Worm (Caenorhabditis elegans) whole organism, young adult: ENCODE data around the gene ugt-61.

ENCODE experiments used
- B0019.2 ChIP-seq: fragments of 200-800 bp; sonication (Bioruptor generic); conservative IDR thresholded peaks from 2 replicates; pipeline ENCODE4 v1.3.6; 2022; ENCODE audit warnings: missing genetic modification reagents, missing genetic modification characterization, missing compliant biosample characterization
- B0035.1 ChIP-seq: sonication (generic microtip); optimal IDR thresholded peaks from 2 replicates; lab custom pipeline; 2016; ENCODE audit warnings: missing genetic modification characterization, mild to moderate bottlenecking, missing compliant biosample characterization, missing genotype, missing genetic modification reagents
- B0336.3 ChIP-seq: fragments of 200-800 bp; sonication (Bioruptor generic); IDR thresholded peaks from 2 replicates; pipeline ENCODE4 v1.3.6; 2022; ENCODE audit warnings: missing genetic modification characterization, missing compliant biosample characterization
- F33H1.4 ChIP-seq: fragments of 200-800 bp; sonication (Bioruptor generic); IDR thresholded peaks from 2 replicates; pipeline ENCODE4 v1.3.6; 2022; ENCODE audit warnings: missing genetic modification reagents, missing genetic modification characterization, missing compliant biosample characterization
- F39B2.1 ChIP-seq: fragments of 200-800 bp; sonication (Bioruptor generic); IDR thresholded peaks from 2 replicates; pipeline ENCODE4 v1.3.6; 2022; ENCODE audit warnings: missing genetic modification reagents, missing genetic modification characterization, missing compliant biosample characterization
- F49E8.2 ChIP-seq: sonication (generic microtip); optimal IDR thresholded peaks from 3 replicates; lab custom pipeline; 2017; ENCODE audit warnings: missing genetic modification characterization, mild to moderate bottlenecking, missing compliant biosample characterization, antibody characterized with exemption, moderate library complexity; ENCODE audit not compliant: insufficient read depth
- T07F8.4 ChIP-seq: sonication (generic microtip); optimal IDR thresholded peaks from 2 replicates; lab custom pipeline; 2016; ENCODE audit warnings: mild to moderate bottlenecking, missing genetic modification characterization, moderate library complexity, missing compliant biosample characterization
- Y53F4B.3 ChIP-seq: fragments of 200-800 bp; sonication (Bioruptor generic); IDR thresholded peaks from 2 replicates; pipeline ENCODE4 v1.3.6; 2022; ENCODE audit warnings: missing genetic modification reagents, missing genetic modification characterization, missing compliant biosample characterization
- Y95B8A.8 ChIP-seq: fragments of 200-800 bp; sonication (Bioruptor generic); IDR thresholded peaks from 2 replicates; pipeline ENCODE4 v1.3.6; 2022; ENCODE audit warnings: missing genetic modification reagents, missing genetic modification characterization, missing compliant biosample characterization
- ZK185.1 ChIP-seq: sonication (generic microtip); optimal IDR thresholded peaks from 2 replicates; lab custom pipeline; 2016; ENCODE audit warnings: mild to moderate bottlenecking, missing genetic modification characterization, missing compliant biosample characterization; ENCODE audit not compliant: poor library complexity, severe bottlenecking
- ama-1 ChIP-seq, 3 experiments: fragments of 150-350 bp in 1 of 3; sonication (generic microtip) in 2 of 3; optimal IDR thresholded peaks; 2 replicates each; lab custom pipeline; 2014 to 2018; ENCODE audit warnings: missing biosample characterization in 2 of 3, missing genetic modification characterization in 2 of 3, missing genetic modification reagents in 2 of 3
- athp-1 ChIP-seq: sonication (generic microtip); optimal IDR thresholded peaks from 2 replicates; lab custom pipeline; 2017; ENCODE audit warnings: mild to moderate bottlenecking, missing genetic modification characterization, missing compliant biosample characterization
- bed-2 ChIP-seq: fragments of 200-800 bp; sonication (Bioruptor generic); IDR thresholded peaks from 2 replicates; pipeline ENCODE4 v1.3.6; 2022; ENCODE audit warnings: missing genetic modification reagents, missing genetic modification characterization, missing compliant biosample characterization
- ceh-100 ChIP-seq: fragments of 200-800 bp; sonication (Bioruptor generic); IDR thresholded peaks from 2 replicates; pipeline ENCODE4 v1.3.6; 2022; ENCODE audit warnings: missing genetic modification reagents, missing genetic modification characterization, missing compliant biosample characterization
- egl-18 ChIP-seq: fragments of 200-800 bp; sonication (Bioruptor generic); IDR thresholded peaks from 2 replicates; pipeline ENCODE4 v1.3.6; 2022; ENCODE audit warnings: missing genetic modification reagents, missing genetic modification characterization, missing compliant biosample characterization
- hsf-1 ChIP-seq: fragments of 200-800 bp; sonication (Bioruptor generic); IDR thresholded peaks from 2 replicates; pipeline ENCODE4 v1.3.6; 2022; ENCODE audit warnings: missing genetic modification reagents, missing genetic modification characterization, missing compliant biosample characterization
- let-526 ChIP-seq: fragments of 200-800 bp; sonication (Bioruptor generic); IDR thresholded peaks from 2 replicates; pipeline ENCODE4 v1.3.6; 2022; ENCODE audit warnings: missing genetic modification reagents, missing genetic modification characterization, missing compliant biosample characterization
- let-607 ChIP-seq, 2 experiments: fragments of 200-800 bp in 1 of 2; sonication (Bioruptor generic) in 1 of 2; sonication (generic microtip) in 1 of 2; optimal IDR thresholded peaks; 2 replicates each; lab custom pipeline; 2016 to 2018; ENCODE audit warnings: mild to moderate bottlenecking in 2 of 2, missing compliant biosample characterization in 2 of 2, missing genetic modification characterization in 2 of 2, moderate library complexity in 2 of 2, missing genotype in 1 of 2
- mcd-1 ChIP-seq: fragments of 200-800 bp; sonication (Bioruptor generic); IDR thresholded peaks from 2 replicates; pipeline ENCODE4 v1.3.6; 2022; ENCODE audit warnings: missing genetic modification reagents, missing genetic modification characterization, missing compliant biosample characterization
- mes-4 ChIP-seq: sonication (generic microtip); optimal IDR thresholded peaks from 2 replicates; lab custom pipeline; 2016; ENCODE audit warnings: missing genotype, missing genetic modification characterization, missing compliant biosample characterization
- mxl-1 ChIP-seq: sonication (generic microtip); optimal IDR thresholded peaks from 2 replicates; lab custom pipeline; 2016; ENCODE audit warnings: missing genetic modification characterization, missing compliant biosample characterization
- nhr-120 ChIP-seq: fragments of 200-800 bp; sonication (Bioruptor generic); IDR thresholded peaks from 2 replicates; pipeline ENCODE4 v1.3.6; 2022; ENCODE audit warnings: missing genetic modification characterization, missing compliant biosample characterization
- nhr-80 ChIP-seq: sonication (generic microtip); optimal IDR thresholded peaks from 2 replicates; lab custom pipeline; 2016; ENCODE audit warnings: missing genetic modification characterization, missing compliant biosample characterization
- pbrm-1 ChIP-seq: fragments of 200-800 bp; sonication (Bioruptor generic); IDR thresholded peaks from 2 replicates; pipeline ENCODE4 v1.3.6; 2022; ENCODE audit warnings: missing genetic modification reagents, missing genetic modification characterization, missing compliant biosample characterization
- pha-4 ChIP-seq: fragments of 150-350 bp; sonication (generic microtip); optimal IDR thresholded peaks from 2 replicates; lab custom pipeline; 2014; ENCODE audit warnings: missing biosample characterization, missing genetic modification reagents, missing genetic modification characterization
- somi-1 ChIP-seq: fragments of 200-800 bp; sonication (Bioruptor generic); optimal IDR thresholded peaks from 2 replicates; lab custom pipeline; 2018; ENCODE audit warnings: mild to moderate bottlenecking, missing genetic modification characterization, missing compliant biosample characterization
- tbp1 ChIP-seq: fragments of 200-800 bp; sonication (Bioruptor generic); optimal IDR thresholded peaks from 2 replicates; lab custom pipeline; 2018; ENCODE audit warnings: mild to moderate bottlenecking, missing genetic modification characterization, missing compliant biosample characterization
- unc-62 ChIP-seq: fragments of 150-350 bp; optimal IDR thresholded peaks from 2 replicates; lab custom pipeline; 2014; ENCODE audit warnings: missing biosample characterization, missing genetic modification reagents, missing genetic modification characterization
- zfh-2 ChIP-seq: fragments of 200-800 bp; sonication (Bioruptor generic); conservative IDR thresholded peaks from 2 replicates; pipeline ENCODE4 v1.3.6; 2022; ENCODE audit warnings: missing genetic modification reagents, missing genetic modification characterization, missing compliant biosample characterization
- zim-3 ChIP-seq: sonication (generic microtip); optimal IDR thresholded peaks from 2 replicates; lab custom pipeline; 2017; ENCODE audit warnings: mild to moderate bottlenecking, missing genetic modification characterization, moderate library complexity, missing compliant biosample characterization
- ztf-22 ChIP-seq: fragments of 200-800 bp; sonication (Bioruptor generic); optimal IDR thresholded peaks from 2 replicates; lab custom pipeline; 2018; ENCODE audit warnings: mild to moderate bottlenecking, missing genetic modification characterization, moderate library complexity, missing compliant biosample characterization
- ztf-26 ChIP-seq: sonication (generic microtip); optimal IDR thresholded peaks from 2 replicates; lab custom pipeline; 2017; ENCODE audit warnings: missing genetic modification characterization, missing compliant biosample characterization
- ztf-3 ChIP-seq: fragments of 200-800 bp; sonication (Bioruptor generic); optimal IDR thresholded peaks from 2 replicates; lab custom pipeline; 2018; ENCODE audit warnings: mild to moderate bottlenecking, missing genetic modification characterization, missing compliant biosample characterization

ugt-61 gene

ce11 chrV:4710464-4710863, 31.8 kb upstream of the ugt-61 start, which contains the start of gene oac-24:
Gene oac-24, plus strand, starts transcription at chrV:4710764.
- TF ChIP-seq F39B2.1 (GFP tag; lab: Robert Waterston, UW) (no peak), Y95B8A.8 (GFP tag; lab: Robert Waterston, UW) (no peak), pbrm-1 (GFP tag; lab: Robert Waterston, UW) (no peak), ztf-22 (GFP tag; lab: Kevin White, UChicago) (no peak), Y53F4B.3 (GFP tag; lab: Robert Waterston, UW) (no peak), athp-1 (tag; lab: Kevin White, UChicago) (no peak), unc-62 (GFP tag; lab: Kevin White, UChicago) (no peak), let-526 (no peak), B0035.1 (no peak), bed-2 (GFP tag; lab: Robert Waterston, UW) (no peak), tbp1 (GFP tag; lab: Kevin White, UChicago) (no peak), zfh-2 (no peak), B0019.2 (GFP tag; lab: Robert Waterston, UW) (no peak), ZK185.1 (tag; lab: Kevin White, UChicago) (no peak), ceh-100 (GFP tag; lab: Robert Waterston, UW) (no peak), hsf-1 (GFP tag; lab: Robert Waterston, UW) (no peak), ztf-26 (no peak)

- TF ChIP-seq B0336.3 (no peak), somi-1 (GFP tag; lab: Kevin White, UChicago) (no peak), nhr-80 (tag; lab: Kevin White, UChicago) (peak; percentile 39)
Measured at ce11 chrV:4719965-4720364, 22.3 kb upstream of the ugt-61 start, which contains the start of gene prx-6. Gene prx-6, minus strand, starts transcription at chrV:4720093.

- peak; percentile 72 for TF ChIP-seq nhr-80 (tag; lab: Kevin White, UChicago)
- TF ChIP-seq mxl-1 (tag; lab: Kevin White, UChicago), result no peak
Measured at ce11 chrV:4720884-4721464, 21.2 kb upstream of the ugt-61 start.

- TF ChIP-seq pha-4 (tag; lab: Kevin White, UChicago) (no peak), F33H1.4 (GFP tag; lab: Robert Waterston, UW) (no peak), ZK185.1 (tag; lab: Kevin White, UChicago) (no peak), mes-4 (tag; lab: Kevin White, UChicago) (no peak)
Measured at ce11 chrV:4722314-4722713, 19.9 kb upstream of the ugt-61 start, which contains the start of gene F39G3.5. Gene F39G3.5, plus strand, starts transcription at chrV:4722614.

ce11 chrV:4724453-4724852, 17.8 kb upstream of the ugt-61 start, which contains the start of gene F39G3.4:
Gene F39G3.4, plus strand, starts transcription at chrV:4724753.
- no peak for TF ChIP-seq F49E8.2
- TF ChIP-seq mcd-1 (GFP tag; lab: Robert Waterston, UW), result no peak
- TF ChIP-seq T07F8.4 (tag; lab: Kevin White, UChicago), result no peak
- no peak for TF ChIP-seq ama-1 (optimal IDR thresholded peaks at IDR 0.05; lab: Kevin White, UChicago)
- no peak for TF ChIP-seq ama-1 (GFP tag; optimal IDR thresholded peaks at IDR 0.05; lab: Kevin White, UChicago)
- TF ChIP-seq let-607 (tag; optimal IDR thresholded peaks at IDR 0.05; lab: Kevin White, UChicago), result no peak
- no peak for TF ChIP-seq ztf-3
- no peak for TF ChIP-seq egl-18
- TF ChIP-seq nhr-120, result no peak
- TF ChIP-seq zim-3 (tag; lab: Kevin White, UChicago), result no peak
